Fruit fly (Drosophila melanogaster) whole organism, prepupa: Measurements from ENCODE around the gene CG43121.

Source experiments
- CG10631 ChIP-seq: fragments of 200-800 bp; sonication (Bioruptor generic); optimal IDR thresholded peaks from 2 replicates; lab custom pipeline; 2016; ENCODE audit warnings: missing biosample characterization, missing genetic modification characterization
- CG11294 ChIP-seq: fragments of 200-800 bp; sonication (Bioruptor generic); IDR thresholded peaks from 2 replicates; pipeline ENCODE4 v1.3.6; 2022; ENCODE audit warnings: missing biosample characterization, missing genetic modification characterization
- CG15336 ChIP-seq: fragments of 200-800 bp; sonication (Bioruptor generic); IDR thresholded peaks from 2 replicates; pipeline ENCODE4 v1.3.6; 2022; ENCODE audit warnings: missing biosample characterization, missing genetic modification characterization
- CG16779 ChIP-seq: fragments of 200-800 bp; sonication (Bioruptor generic); optimal IDR thresholded peaks from 3 replicates; lab custom pipeline; 2017; ENCODE audit warnings: missing biosample characterization, mild to moderate bottlenecking, missing genetic modification characterization
- CG3032 ChIP-seq: fragments of 200-800 bp; optimal IDR thresholded peaks from 2 replicates; lab custom pipeline; 2019; ENCODE audit warnings: missing biosample characterization, mild to moderate bottlenecking, missing genetic modification characterization, moderate library complexity
- CG31627 ChIP-seq: fragments of 200-800 bp; sonication (Bioruptor generic); optimal IDR thresholded peaks from 3 replicates; lab custom pipeline; 2016; ENCODE audit warnings: missing biosample characterization, missing genetic modification characterization
- CG32006 ChIP-seq: fragments of 200-800 bp; sonication (Bioruptor generic); optimal IDR thresholded peaks from 3 replicates; lab custom pipeline; 2017; ENCODE audit warnings: missing biosample characterization, mild to moderate bottlenecking, missing genetic modification characterization
- CG3919 ChIP-seq: fragments of 200-800 bp; sonication (Bioruptor generic); optimal IDR thresholded peaks from 3 replicates; lab custom pipeline; 2016; ENCODE audit warnings: missing biosample characterization, missing genetic modification characterization
- CG4318 ChIP-seq: fragments of 200-800 bp; sonication (Bioruptor generic); optimal IDR thresholded peaks from 3 replicates; lab custom pipeline; 2017; ENCODE audit warnings: missing biosample characterization, mild to moderate bottlenecking, missing genetic modification characterization
- CG6276 ChIP-seq: fragments of 200-800 bp; sonication (Bioruptor generic); optimal IDR thresholded peaks from 2 replicates; lab custom pipeline; 2017; ENCODE audit warnings: missing biosample characterization, mild to moderate bottlenecking, missing genetic modification characterization
- CG6792 ChIP-seq: fragments of 200-800 bp; sonication (Bioruptor generic); optimal IDR thresholded peaks from 3 replicates; lab custom pipeline; 2016; ENCODE audit warnings: missing biosample characterization, missing genetic modification characterization
- CG6854 ChIP-seq: fragments of 200-800 bp; sonication (Bioruptor generic); optimal IDR thresholded peaks from 2 replicates; lab custom pipeline; 2017; ENCODE audit warnings: missing biosample characterization, mild to moderate bottlenecking, missing genetic modification characterization
- CG8119 ChIP-seq: fragments of 200-800 bp; sonication (Bioruptor generic); IDR thresholded peaks from 3 replicates; pipeline ENCODE4 v1.3.6; 2022; ENCODE audit warnings: missing biosample characterization, missing genetic modification characterization
- CG8319 ChIP-seq: fragments of 200-800 bp; sonication (Bioruptor generic); optimal IDR thresholded peaks from 3 replicates; lab custom pipeline; 2016; ENCODE audit warnings: missing biosample characterization, missing genetic modification characterization
- Eip75B ChIP-seq: fragments of 200-800 bp; sonication (Bioruptor generic); optimal IDR thresholded peaks from 3 replicates; lab custom pipeline; 2016; ENCODE audit warnings: missing biosample characterization, missing genetic modification characterization
- Eip93F ChIP-seq: fragments of 200-800 bp; sonication (Bioruptor generic); optimal IDR thresholded peaks from 2 replicates; lab custom pipeline; 2016; ENCODE audit warnings: missing biosample characterization, mild to moderate bottlenecking, missing genetic modification characterization
- Ets21C ChIP-seq: fragments of 200-800 bp; sonication (Bioruptor generic); optimal IDR thresholded peaks from 3 replicates; lab custom pipeline; 2016; ENCODE audit warnings: missing biosample characterization, missing genetic modification characterization
- Ets96B ChIP-seq: fragments of 200-800 bp; optimal IDR thresholded peaks from 2 replicates; lab custom pipeline; 2019; ENCODE audit warnings: missing biosample characterization, mild to moderate bottlenecking, missing genetic modification characterization, moderate library complexity
- Gug ChIP-seq: fragments of 200-800 bp; sonication (Bioruptor generic); IDR thresholded peaks from 2 replicates; pipeline ENCODE4 v1.3.6; 2022; ENCODE audit warnings: missing biosample characterization, missing genetic modification characterization
- Hr38 ChIP-seq: sonication (Bioruptor generic); optimal IDR thresholded peaks from 2 replicates; lab custom pipeline; 2016; ENCODE audit warnings: missing biosample characterization, missing genetic modification characterization
- Hr4 ChIP-seq: fragments of 200-800 bp; sonication (Bioruptor generic); optimal IDR thresholded peaks from 3 replicates; lab custom pipeline; 2016; ENCODE audit warnings: missing biosample characterization, missing genetic modification characterization
- Lpt ChIP-seq: fragments of 200-800 bp; sonication (Bioruptor generic); optimal IDR thresholded peaks from 3 replicates; lab custom pipeline; 2016; ENCODE audit warnings: missing biosample characterization, missing genetic modification characterization
- Met ChIP-seq: fragments of 200-800 bp; sonication (Bioruptor generic); optimal IDR thresholded peaks from 3 replicates; lab custom pipeline; 2016; ENCODE audit warnings: missing biosample characterization, missing genetic modification characterization
- OdsH ChIP-seq: fragments of 200-800 bp; sonication (Bioruptor generic); optimal IDR thresholded peaks from 3 replicates; lab custom pipeline; 2016; ENCODE audit warnings: missing biosample characterization, missing genetic modification characterization
- Sox102F ChIP-seq: fragments of 200-800 bp; sonication (Bioruptor generic); optimal IDR thresholded peaks from 2 replicates; lab custom pipeline; 2016; ENCODE audit warnings: missing biosample characterization, mild to moderate bottlenecking, missing genetic modification characterization
- Sox14 ChIP-seq: fragments of 200-800 bp; sonication (Bioruptor generic); optimal IDR thresholded peaks from 3 replicates; lab custom pipeline; 2016; ENCODE audit warnings: missing biosample characterization, missing genetic modification characterization
- Sox15 ChIP-seq: fragments of 200-800 bp; sonication (Bioruptor generic); optimal IDR thresholded peaks from 3 replicates; lab custom pipeline; 2016; ENCODE audit warnings: missing biosample characterization, missing genetic modification characterization
- achi ChIP-seq: fragments of 200-800 bp; sonication (Bioruptor generic); optimal IDR thresholded peaks from 3 replicates; lab custom pipeline; 2016; ENCODE audit warnings: missing biosample characterization, missing genetic modification characterization
- cyc ChIP-seq: fragments of 200-800 bp; sonication (Bioruptor generic); optimal IDR thresholded peaks from 3 replicates; lab custom pipeline; 2016; ENCODE audit warnings: missing biosample characterization, missing genetic modification characterization
- dac ChIP-seq: fragments of 200-800 bp; sonication (Bioruptor generic); optimal IDR thresholded peaks from 2 replicates; lab custom pipeline; 2017; ENCODE audit warnings: missing biosample characterization, mild to moderate bottlenecking, missing genetic modification characterization
- dsx ChIP-seq: fragments of 200-800 bp; optimal IDR thresholded peaks from 3 replicates; lab custom pipeline; 2019; ENCODE audit warnings: missing biosample characterization, mild to moderate bottlenecking, missing genetic modification characterization, moderate library complexity; ENCODE audit not compliant: poor library complexity, severe bottlenecking
- fd59A ChIP-seq: fragments of 200-800 bp; sonication (Bioruptor generic); optimal IDR thresholded peaks from 2 replicates; lab custom pipeline; 2017; ENCODE audit warnings: missing biosample characterization, mild to moderate bottlenecking, missing genetic modification characterization, missing genetic modification reagents
- fd85E ChIP-seq: fragments of 200-800 bp; sonication (Bioruptor generic); optimal IDR thresholded peaks from 3 replicates; lab custom pipeline; 2016; ENCODE audit warnings: missing biosample characterization, missing genetic modification characterization
- fkh ChIP-seq: fragments of 200-800 bp; sonication (Bioruptor generic); optimal IDR thresholded peaks from 3 replicates; lab custom pipeline; 2017; ENCODE audit warnings: missing biosample characterization, mild to moderate bottlenecking, missing genetic modification characterization, moderate library complexity
- lz ChIP-seq: fragments of 200-800 bp; sonication (Bioruptor generic); optimal IDR thresholded peaks from 3 replicates; lab custom pipeline; 2016; ENCODE audit warnings: missing biosample characterization, missing genetic modification characterization
- net ChIP-seq: fragments of 200-800 bp; sonication (Bioruptor generic); optimal IDR thresholded peaks from 3 replicates; lab custom pipeline; 2016; ENCODE audit warnings: missing biosample characterization, missing genetic modification characterization
- salr ChIP-seq, 2 experiments: fragments of 200-800 bp; sonication (Bioruptor generic); optimal IDR thresholded peaks; 3 replicates each; lab custom pipeline; 2016 to 2018; ENCODE audit warnings: missing biosample characterization in 2 of 2, missing genetic modification characterization in 2 of 2, mild to moderate bottlenecking in 1 of 2
- spab ChIP-seq: fragments of 200-800 bp; sonication (Bioruptor generic); optimal IDR thresholded peaks from 2 replicates; lab custom pipeline; 2017; ENCODE audit warnings: missing biosample characterization, mild to moderate bottlenecking, missing genetic modification characterization, missing genetic modification reagents
- ss ChIP-seq, 2 experiments: fragments of 200-800 bp; sonication (Bioruptor generic); optimal IDR thresholded peaks; 2 replicates in 1 of 2; 3 replicates in 1 of 2; lab custom pipeline; 2017 to 2018; ENCODE audit warnings: mild to moderate bottlenecking in 2 of 2, missing biosample characterization in 2 of 2, missing genetic modification characterization in 2 of 2, moderate library complexity in 1 of 2
- topi ChIP-seq: fragments of 200-800 bp; sonication (Bioruptor generic); optimal IDR thresholded peaks from 3 replicates; lab custom pipeline; 2016; ENCODE audit warnings: missing biosample characterization, missing genetic modification characterization
- vri ChIP-seq: fragments of 200-800 bp; sonication (Bioruptor generic); optimal IDR thresholded peaks from 3 replicates; lab custom pipeline; 2016; ENCODE audit warnings: missing biosample characterization, mild to moderate bottlenecking, missing genetic modification characterization

The CG43121 gene

dm6 chr3L:14634019-14634772 lies 38.0 kb downstream of the CG43121 start (continued):
- peak; percentile 90 for TF ChIP-seq cyc
- TF ChIP-seq OdsH (GFP tag; lab: Kevin White, UChicago) = peak; percentile 88
- peak; percentile 74 for TF ChIP-seq vri (GFP tag; lab: Kevin White, UChicago)
- peak; percentile 93 for TF ChIP-seq fd59A (GFP tag; lab: Kevin White, UChicago)
- TF ChIP-seq CG6792 = peak; percentile 91
- peak; percentile 91 for TF ChIP-seq CG8119 (GFP tag; lab: Robert Waterston, UW)
- peak; percentile 86 for TF ChIP-seq CG15336 (GFP tag; lab: Robert Waterston, UW)
- peak; percentile 54; the same call in 1 of the 2 replicates for TF ChIP-seq CG11294 (GFP tag; lab: Robert Waterston, UW)
- TF ChIP-seq fkh (GFP tag; lab: Kevin White, UChicago) = no peak
- TF ChIP-seq CG4318 (GFP tag; lab: Kevin White, UChicago) = peak; percentile 62
- TF ChIP-seq topi (GFP tag; lab: Kevin White, UChicago) = peak; percentile 92
- TF ChIP-seq CG32006 (GFP tag; lab: Kevin White, UChicago) = peak; percentile 84
- TF ChIP-seq Sox102F (GFP tag; lab: Kevin White, UChicago) = peak; percentile 84
- peak; percentile 89 for TF ChIP-seq net
- TF ChIP-seq dac (GFP tag; lab: Kevin White, UChicago) = peak; percentile 16
- TF ChIP-seq achi (GFP tag; lab: Kevin White, UChicago) = peak; percentile 91
- peak; percentile 75 for TF ChIP-seq Ets21C (GFP tag; lab: Kevin White, UChicago)
- peak; percentile 58 for TF ChIP-seq CG6854 (GFP tag; lab: Kevin White, UChicago)
- peak; percentile 77 for TF ChIP-seq CG6276 (GFP tag; lab: Kevin White, UChicago)
- peak; percentile 72 for TF ChIP-seq Sox15 (GFP tag; lab: Kevin White, UChicago)
- peak; percentile 96 to 97 for TF ChIP-seq ss (GFP tag; optimal IDR thresholded peaks at IDR 0.05; lab: Kevin White, UChicago)
- peak; percentile 96 for TF ChIP-seq Ets96B (tag; lab: Kevin White, UChicago)
- TF ChIP-seq Eip93F (GFP tag; lab: Kevin White, UChicago) = peak; percentile 28
- TF ChIP-seq CG8319 (GFP tag; lab: Kevin White, UChicago) = peak; percentile 85
- TF ChIP-seq fd85E (GFP tag; lab: Kevin White, UChicago) = peak; percentile 88
- peak; percentile 95 for TF ChIP-seq CG10631 (GFP tag; lab: Kevin White, UChicago)
- TF ChIP-seq spab = peak; percentile 95
- TF ChIP-seq Sox14 (GFP tag; lab: Kevin White, UChicago) = peak; percentile 93
- peak; percentile 79 for TF ChIP-seq Lpt (GFP tag; lab: Kevin White, UChicago)
- TF ChIP-seq Hr38 (GFP tag; lab: Kevin White, UChicago) = no peak

dm6 chr3L:14632908-14633307 lies 39.3 kb downstream of the CG43121 start:
- TF ChIP-seq CG8119 (GFP tag; lab: Robert Waterston, UW) = no peak
- TF ChIP-seq CG16779 = no peak
- no peak for TF ChIP-seq lz
- no peak for TF ChIP-seq CG3032 (tag; lab: Kevin White, UChicago)
- TF ChIP-seq CG15336 (GFP tag; lab: Robert Waterston, UW) = no peak
- TF ChIP-seq Met (GFP tag; lab: Kevin White, UChicago) = no peak
- TF ChIP-seq achi (GFP tag; lab: Kevin White, UChicago) = no peak

dm6 chr3L:14631964-14632758 lies 40.1 kb downstream of the CG43121 start, which contains the start of the genes RecQ5 and dlp:
RecQ5 (minus strand) TSS chr3L:14632077.
dlp (plus strand) TSS chr3L:14632601.
- TF ChIP-seq fd85E (GFP tag; lab: Kevin White, UChicago) (no peak), dac (GFP tag; lab: Kevin White, UChicago) (peak; percentile 10), CG3032 (tag; lab: Kevin White, UChicago) (peak; percentile 36), ss (GFP tag; optimal IDR thresholded peaks at IDR 0.05; lab: Kevin White, UChicago) (peak; percentile 35 to 48), CG10631 (GFP tag; lab: Kevin White, UChicago) (peak; percentile 84), Gug (GFP tag; lab: Robert Waterston, UW) (0 out of 2 replicates have a peak, but pooled peaks have one; percentile 10), CG32006 (GFP tag; lab: Kevin White, UChicago) (peak; percentile 76), achi (GFP tag; lab: Kevin White, UChicago) (peak; percentile 79), CG4318 (GFP tag; lab: Kevin White, UChicago) (peak; percentile 62), salr (GFP tag; optimal IDR thresholded peaks at IDR 0.05; lab: Kevin White, UChicago) (peak; percentile 43 to 76), Sox14 (GFP tag; lab: Kevin White, UChicago) (peak; percentile 43), CG3919 (GFP tag; lab: Kevin White, UChicago) (peak; percentile 86), CG15336 (GFP tag; lab: Robert Waterston, UW) (peak; percentile 71), Eip75B (GFP tag; lab: Kevin White, UChicago) (peak; percentile 59), Met (GFP tag; lab: Kevin White, UChicago) (peak; percentile 75), Sox15 (GFP tag; lab: Kevin White, UChicago) (peak; percentile 69), Hr4 (peak; percentile 72), net (peak; percentile 68), CG31627 (GFP tag; lab: Kevin White, UChicago) (peak; percentile 66), dsx (GFP tag; lab: Kevin White, UChicago) (peak; percentile 51), CG11294 (GFP tag; lab: Robert Waterston, UW) (peak; percentile 21; the same call in 1 of the 2 replicates), Lpt (GFP tag; lab: Kevin White, UChicago) (peak; percentile 50)
